Fruit fly (Drosophila melanogaster) whole organism, embryonic: ENCODE results near the gene CG34265.

Source experiments
- Ada2b ChIP-seq: fragments of 200-800 bp; sonication (Bioruptor generic); IDR thresholded peaks from 2 replicates; pipeline ENCODE4 v1.3.6; 2022; ENCODE audit warnings: missing biosample characterization, missing genetic modification characterization
- Adf1 ChIP-seq: fragments of 200-800 bp; sonication (Bioruptor generic); IDR thresholded peaks from 2 replicates; pipeline ENCODE4 v1.3.6; 2022; ENCODE audit warnings: missing biosample characterization, missing genetic modification characterization
- Antp ChIP-seq: fragments of 200-800 bp; sonication (Bioruptor generic); optimal IDR thresholded peaks from 3 replicates; lab custom pipeline; 2016; ENCODE audit warnings: missing biosample characterization, missing genetic modification characterization
- Asciz ChIP-seq: fragments of 200-800 bp; sonication (Bioruptor generic); optimal IDR thresholded peaks from 2 replicates; lab custom pipeline; 2017; ENCODE audit warnings: missing biosample characterization, mild to moderate bottlenecking, missing genetic modification characterization, missing genetic modification reagents
- CG10462 ChIP-seq: fragments of 200-800 bp; sonication (Bioruptor generic); optimal IDR thresholded peaks from 2 replicates; lab custom pipeline; 2016; ENCODE audit warnings: missing biosample characterization, missing genetic modification characterization
- CG11398 ChIP-seq: fragments of 200-800 bp; sonication (Bioruptor generic); optimal IDR thresholded peaks from 2 replicates; lab custom pipeline; 2016; ENCODE audit warnings: missing biosample characterization, missing genetic modification characterization
- CG11560 ChIP-seq: fragments of 200-800 bp; sonication (Bioruptor generic); IDR thresholded peaks from 3 replicates; pipeline ENCODE4 v1.3.6; 2022; ENCODE audit warnings: missing biosample characterization, missing genetic modification characterization
- CG12155 ChIP-seq: fragments of 200-800 bp; sonication (Bioruptor generic); optimal IDR thresholded peaks from 3 replicates; lab custom pipeline; 2016; ENCODE audit warnings: missing biosample characterization, missing genetic modification characterization
- CG13424 ChIP-seq: fragments of 200-800 bp; sonication (Bioruptor generic); optimal IDR thresholded peaks from 2 replicates; lab custom pipeline; 2019; ENCODE audit warnings: missing biosample characterization, mild to moderate bottlenecking, missing genetic modification characterization, moderate library complexity
- CG14050 ChIP-seq: fragments of 200-800 bp; sonication (Bioruptor generic); IDR thresholded peaks from 3 replicates; pipeline ENCODE4 v1.3.6; 2022; ENCODE audit warnings: missing biosample characterization, missing genetic modification characterization
- CG14441 ChIP-seq: fragments of 200-800 bp; sonication (Bioruptor generic); IDR thresholded peaks from 2 replicates; pipeline ENCODE4 v1.3.6; 2022; ENCODE audit warnings: missing biosample characterization, missing genetic modification characterization
- CG16815 ChIP-seq: fragments of 200-800 bp; sonication (Bioruptor generic); optimal IDR thresholded peaks from 3 replicates; lab custom pipeline; 2017; ENCODE audit warnings: missing biosample characterization, mild to moderate bottlenecking, missing genetic modification characterization
- CG17359 ChIP-seq: fragments of 200-800 bp; sonication (Bioruptor generic); optimal IDR thresholded peaks from 3 replicates; lab custom pipeline; 2018; ENCODE audit warnings: missing biosample characterization, mild to moderate bottlenecking, missing genetic modification characterization, moderate library complexity
- CG17385 ChIP-seq: fragments of 200-800 bp; sonication (Bioruptor generic); optimal IDR thresholded peaks from 3 replicates; lab custom pipeline; 2018; ENCODE audit warnings: missing biosample characterization, mild to moderate bottlenecking, missing genetic modification characterization
- CG2202 ChIP-seq: fragments of 200-800 bp; sonication (Bioruptor generic); optimal IDR thresholded peaks from 2 replicates; lab custom pipeline; 2018; ENCODE audit warnings: missing biosample characterization, mild to moderate bottlenecking, missing genetic modification characterization
- CG31365 ChIP-seq: fragments of 200-800 bp; sonication (Bioruptor generic); optimal IDR thresholded peaks from 2 replicates; lab custom pipeline; 2018; ENCODE audit warnings: missing biosample characterization, mild to moderate bottlenecking, missing genetic modification characterization
- CG42726 ChIP-seq: fragments of 200-800 bp; sonication (Bioruptor generic); IDR thresholded peaks from 2 replicates; pipeline ENCODE4 v1.3.6; 2022; ENCODE audit warnings: missing biosample characterization, missing genetic modification characterization; ENCODE audit not compliant: partially characterized antibody
- CG4707 ChIP-seq: fragments of 200-800 bp; sonication (Bioruptor generic); optimal IDR thresholded peaks from 2 replicates; lab custom pipeline; 2018; ENCODE audit warnings: missing biosample characterization, mild to moderate bottlenecking, missing genetic modification characterization, moderate library complexity
- CG4730 ChIP-seq: fragments of 200-800 bp; sonication (Bioruptor generic); IDR thresholded peaks from 2 replicates; pipeline ENCODE4 v1.3.6; 2022; ENCODE audit warnings: missing biosample characterization, missing genetic modification characterization
- CG6683 ChIP-seq: fragments of 200-800 bp; sonication (Bioruptor generic); optimal IDR thresholded peaks from 2 replicates; lab custom pipeline; 2017; ENCODE audit warnings: missing biosample characterization, mild to moderate bottlenecking, missing genetic modification characterization, missing genetic modification reagents
- CG7271 ChIP-seq: fragments of 200-800 bp; sonication (Bioruptor generic); optimal IDR thresholded peaks from 2 replicates; lab custom pipeline; 2018; ENCODE audit warnings: missing biosample characterization, mild to moderate bottlenecking, missing genetic modification characterization, moderate library complexity
- CG7357 ChIP-seq: fragments of 200-800 bp; sonication (Bioruptor generic); IDR thresholded peaks from 3 replicates; pipeline ENCODE4 v1.3.6; 2022; ENCODE audit warnings: missing biosample characterization, missing genetic modification characterization
- CG7556 ChIP-seq: fragments of 200-800 bp; sonication (Bioruptor generic); optimal IDR thresholded peaks from 2 replicates; lab custom pipeline; 2017; ENCODE audit warnings: missing biosample characterization, mild to moderate bottlenecking, missing genetic modification characterization
- CG7839 ChIP-seq: fragments of 200-800 bp; sonication (Bioruptor generic); optimal IDR thresholded peaks from 3 replicates; lab custom pipeline; 2018; ENCODE audit warnings: missing biosample characterization, mild to moderate bottlenecking, missing genetic modification characterization, moderate library complexity
- CG7987 ChIP-seq: fragments of 200-800 bp; sonication (Bioruptor generic); optimal IDR thresholded peaks from 2 replicates; lab custom pipeline; 2018; ENCODE audit warnings: missing biosample characterization, mild to moderate bottlenecking, missing genetic modification characterization, moderate library complexity
- CG9797 ChIP-seq: fragments of 200-800 bp; sonication (Bioruptor generic); optimal IDR thresholded peaks from 3 replicates; lab custom pipeline; 2018; ENCODE audit warnings: missing biosample characterization, mild to moderate bottlenecking, missing genetic modification characterization
- Dad ChIP-seq: fragments of 200-800 bp; sonication (Bioruptor generic); optimal IDR thresholded peaks from 3 replicates; lab custom pipeline; 2016; ENCODE audit warnings: missing biosample characterization, missing genetic modification characterization
- Fer2 ChIP-seq: fragments of 200-800 bp; sonication (Bioruptor generic); optimal IDR thresholded peaks from 2 replicates; lab custom pipeline; 2018; ENCODE audit warnings: missing biosample characterization, mild to moderate bottlenecking, missing genetic modification characterization, moderate library complexity
- H15 ChIP-seq: fragments of 200-800 bp; sonication (Bioruptor generic); IDR thresholded peaks from 3 replicates; pipeline ENCODE4 v1.3.6; 2022; ENCODE audit warnings: missing biosample characterization, missing genetic modification characterization
- H2.0 ChIP-seq: fragments of 200-800 bp; sonication (Bioruptor generic); IDR thresholded peaks from 2 replicates; pipeline ENCODE4 v1.3.6; 2022; ENCODE audit warnings: missing biosample characterization, missing genetic modification characterization
- Jarid2 ChIP-seq: fragments of 200-800 bp; sonication (Bioruptor generic); optimal IDR thresholded peaks from 3 replicates; lab custom pipeline; 2017; ENCODE audit warnings: mild to moderate bottlenecking, missing biosample characterization, missing genetic modification reagents, missing genetic modification characterization
- Nf-YB ChIP-seq: fragments of 200-800 bp; sonication (Bioruptor generic); optimal IDR thresholded peaks from 3 replicates; lab custom pipeline; 2019; ENCODE audit warnings: missing biosample characterization, mild to moderate bottlenecking, missing genetic modification characterization, moderate library complexity
- Ssrp ChIP-seq: fragments of 200-800 bp; sonication (Bioruptor generic); optimal IDR thresholded peaks from 2 replicates; lab custom pipeline; 2018; ENCODE audit warnings: missing biosample characterization, mild to moderate bottlenecking, missing genetic modification characterization, moderate library complexity
- Xrp1 ChIP-seq: fragments of 200-800 bp; sonication (Bioruptor generic); IDR thresholded peaks from 2 replicates; pipeline ENCODE4 v1.3.6; 2022; ENCODE audit warnings: missing biosample characterization, missing genetic modification characterization
- al ChIP-seq: fragments of 200-800 bp; sonication (Bioruptor generic); IDR thresholded peaks from 2 replicates; pipeline ENCODE4 v1.3.6; 2022; ENCODE audit warnings: missing biosample characterization, missing genetic modification characterization
- cas ChIP-seq: fragments of 200-800 bp; sonication (Bioruptor generic); IDR thresholded peaks from 2 replicates; pipeline ENCODE4 v1.3.6; 2022; ENCODE audit warnings: missing biosample characterization, missing genetic modification characterization
- cato ChIP-seq: fragments of 200-800 bp; sonication (Bioruptor generic); optimal IDR thresholded peaks from 2 replicates; lab custom pipeline; 2016; ENCODE audit warnings: missing biosample characterization, missing genetic modification characterization, borderline replicate concordance
- caup ChIP-seq: fragments of 200-800 bp; sonication (Bioruptor generic); optimal IDR thresholded peaks from 3 replicates; lab custom pipeline; 2017; ENCODE audit warnings: missing biosample characterization, mild to moderate bottlenecking, missing genetic modification characterization, moderate library complexity; ENCODE audit not compliant: severe bottlenecking
- cwo ChIP-seq: fragments of 200-800 bp; sonication (Bioruptor generic); optimal IDR thresholded peaks from 3 replicates; lab custom pipeline; 2017; ENCODE audit warnings: missing biosample characterization, missing genetic modification characterization, mild to moderate bottlenecking, moderate library complexity, missing genetic modification reagents
- emc ChIP-seq: fragments of 200-800 bp; sonication (Bioruptor generic); optimal IDR thresholded peaks from 2 replicates; lab custom pipeline; 2016; ENCODE audit warnings: missing biosample characterization, missing genetic modification characterization
- mld ChIP-seq: fragments of 200-800 bp; sonication (Bioruptor generic); IDR thresholded peaks from 3 replicates; pipeline ENCODE4 v1.3.6; 2022; ENCODE audit warnings: missing biosample characterization, missing genetic modification characterization; ENCODE audit not compliant: partially characterized antibody
- nerfin-2 ChIP-seq: fragments of 200-800 bp; sonication (Bioruptor generic); IDR thresholded peaks from 2 replicates; pipeline ENCODE4 v1.3.6; 2022; ENCODE audit warnings: missing biosample characterization, missing genetic modification characterization; ENCODE audit not compliant: partially characterized antibody
- sisA ChIP-seq: fragments of 200-800 bp; sonication (Bioruptor generic); IDR thresholded peaks from 2 replicates; pipeline ENCODE4 v1.3.6; 2022; ENCODE audit warnings: missing biosample characterization, missing genetic modification characterization
- sqz ChIP-seq: fragments of 200-800 bp; sonication (Bioruptor generic); optimal IDR thresholded peaks from 3 replicates; lab custom pipeline; 2018; ENCODE audit warnings: missing biosample characterization, mild to moderate bottlenecking, missing genetic modification characterization
- tin ChIP-seq: fragments of 200-800 bp; sonication (Bioruptor generic); optimal IDR thresholded peaks from 3 replicates; lab custom pipeline; 2016; ENCODE audit warnings: missing biosample characterization, missing genetic modification characterization

CG34265 gene

DNA sequence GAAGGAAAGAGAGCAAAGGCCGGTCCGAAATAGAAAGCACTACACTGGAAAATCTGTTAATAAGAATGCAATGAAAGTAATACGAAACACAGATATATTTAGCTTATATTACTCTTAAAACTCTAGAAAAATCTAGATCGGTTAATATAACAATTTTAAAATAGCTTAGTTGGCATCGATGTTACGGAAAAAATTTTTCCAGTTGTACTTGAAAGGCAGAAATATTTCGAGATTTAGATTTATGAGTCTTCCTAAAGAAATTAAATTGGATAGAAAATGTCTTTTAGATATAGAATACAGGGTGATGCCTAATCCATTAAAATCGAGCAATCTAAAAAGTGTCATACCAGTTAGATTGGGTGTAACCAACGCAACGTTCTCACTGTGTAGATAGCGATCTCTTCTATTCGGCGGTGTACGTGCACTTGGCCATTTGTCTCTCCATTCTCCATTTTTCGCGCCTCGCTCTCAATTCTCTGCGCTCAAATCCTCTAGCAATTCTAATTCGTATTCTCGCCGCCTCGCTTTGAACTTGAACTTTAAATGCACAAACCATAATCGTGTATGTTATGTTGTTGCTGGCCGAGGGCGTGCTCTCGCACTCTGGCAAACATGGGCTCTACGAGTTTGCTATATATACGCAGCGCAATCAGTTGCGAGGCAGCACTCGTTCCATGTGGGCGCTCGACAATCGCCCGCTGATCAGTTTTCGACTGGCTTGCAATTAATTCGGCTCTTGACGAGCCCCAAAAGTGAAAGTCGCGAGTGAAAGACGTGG, 18.1 kb upstream of the CG34265 start (continued):
- TF ChIP-seq cas (GFP tag; lab: Robert Waterston, UW) (0 out of 2 replicates have a peak, but pooled peaks have one; percentile 29), CG14441 (GFP tag; lab: Robert Waterston, UW) (peak; percentile 84), sqz (GFP tag; lab: Kevin White, UChicago) (peak; percentile 80), Nf-YB (GFP tag; lab: Kevin White, UChicago) (peak; percentile 86), CG31365 (tag; lab: Kevin White, UChicago) (peak; percentile 17), tin (GFP tag; lab: Kevin White, UChicago) (peak; percentile 96), CG6683 (peak; percentile 78), Antp (GFP tag; lab: Kevin White, UChicago) (peak; percentile 89), CG11398 (peak; percentile 90), CG17385 (peak; percentile 92), H15 (peak; percentile 88), CG7357 (peak; percentile 86), CG17359 (tag; lab: Kevin White, UChicago) (peak; percentile 85), Xrp1 (GFP tag; lab: Robert Waterston, UW) (peak; percentile 88), Ssrp (tag; lab: Kevin White, UChicago) (peak; percentile 96), CG2202 (tag; lab: Kevin White, UChicago) (peak; percentile 91), mld (no peak), CG14050 (peak; percentile 60; the same call in 2 of the 3 replicates), Jarid2 (GFP tag; lab: Kevin White, UChicago) (peak; percentile 74), al (GFP tag; lab: Robert Waterston, UW) (peak; percentile 87), nerfin-2 (no peak), CG13424 (tag; lab: Kevin White, UChicago) (peak; percentile 97), cato (GFP tag; lab: Kevin White, UChicago) (peak; percentile 96), Dad (GFP tag; lab: Kevin White, UChicago) (peak; percentile 93), CG9797 (GFP tag; lab: Kevin White, UChicago) (peak; percentile 18), emc (GFP tag; lab: Kevin White, UChicago) (peak; percentile 88), CG7271 (tag; lab: Kevin White, UChicago) (peak; percentile 42), CG42726 (GFP tag; lab: Robert Waterston, UW) (no peak), CG7839 (peak; percentile 96), Asciz (GFP tag; lab: Kevin White, UChicago) (peak; percentile 91), CG16815 (GFP tag; lab: Kevin White, UChicago) (peak; percentile 97), CG4730 (GFP tag; lab: Robert Waterston, UW) (peak; percentile 80), CG11560 (tag; lab: Robert Waterston, UW) (peak; percentile 78), CG7987 (GFP tag; lab: Kevin White, UChicago) (peak; percentile 46), CG10462 (peak; percentile 94), caup (peak; percentile 91), CG4707 (GFP tag; lab: Kevin White, UChicago) (peak; percentile 76), Fer2 (tag; lab: Kevin White, UChicago) (peak; percentile 80), Ada2b (GFP tag; lab: Robert Waterston, UW) (peak; percentile 76), CG7556 (peak; percentile 97), H2.0 (GFP tag; lab: Robert Waterston, UW) (peak; percentile 79), CG12155 (GFP tag; lab: Kevin White, UChicago) (peak; percentile 89), Adf1 (GFP tag; lab: Robert Waterston, UW) (peak; percentile 33), cwo (peak; percentile 90), sisA (GFP tag; lab: Robert Waterston, UW) (peak; percentile 88)
